Worm (Caenorhabditis elegans) whole organism, mixed stage, embryonic: ENCODE measurements around the gene F58H1.7.

ENCODE experiments used
- M03D4.4 ChIP-seq: sonication (generic microtip); optimal IDR thresholded peaks from 2 replicates; lab custom pipeline; 2017; ENCODE audit warnings: mild to moderate bottlenecking, missing genetic modification characterization, missing compliant biosample characterization
- bed-3 ChIP-seq: fragments of 200-800 bp; sonication (Bioruptor generic); optimal IDR thresholded peaks from 3 replicates; lab custom pipeline; 2018; ENCODE audit warnings: mild to moderate bottlenecking, missing genetic modification characterization, moderate library complexity, missing compliant biosample characterization
- blmp-1 ChIP-seq: fragments of 150-350 bp; optimal IDR thresholded peaks from 2 replicates; lab custom pipeline; 2014; ENCODE audit warnings: missing biosample characterization, missing genetic modification characterization
- ceh-39 ChIP-seq: fragments of 150-350 bp; optimal IDR thresholded peaks from 2 replicates; lab custom pipeline; 2014; ENCODE audit warnings: missing biosample characterization, missing genetic modification characterization
- ceh-43 ChIP-seq: fragments of 200-800 bp; sonication (Bioruptor generic); optimal IDR thresholded peaks from 2 replicates; lab custom pipeline; 2018; ENCODE audit warnings: mild to moderate bottlenecking, missing genetic modification characterization, moderate library complexity, missing compliant biosample characterization
- ceh-83 ChIP-seq: fragments of 200-800 bp; sonication (Bioruptor generic); optimal IDR thresholded peaks from 2 replicates; lab custom pipeline; 2018; ENCODE audit warnings: mild to moderate bottlenecking, missing genetic modification characterization, missing compliant biosample characterization
- ces-1 ChIP-seq: fragments of 150-350 bp; optimal IDR thresholded peaks from 2 replicates; lab custom pipeline; 2014; ENCODE audit warnings: missing biosample characterization, missing genetic modification reagents, missing genetic modification characterization
- cnd-1 ChIP-seq: fragments of 200-800 bp; sonication (Bioruptor generic); optimal IDR thresholded peaks from 2 replicates; lab custom pipeline; 2018; ENCODE audit warnings: mild to moderate bottlenecking, missing genetic modification characterization, missing compliant biosample characterization
- drap-1 ChIP-seq: fragments of 200-800 bp; sonication (Bioruptor generic); optimal IDR thresholded peaks from 3 replicates; lab custom pipeline; 2018; ENCODE audit warnings: mild to moderate bottlenecking, missing genetic modification characterization, missing compliant biosample characterization
- elt-1 ChIP-seq: sonication (generic microtip); optimal IDR thresholded peaks from 2 replicates; lab custom pipeline; 2017; ENCODE audit warnings: missing genetic modification characterization, mild to moderate bottlenecking, missing compliant biosample characterization, antibody characterized with exemption, moderate library complexity, borderline replicate concordance; ENCODE audit not compliant: insufficient read depth
- elt-3 ChIP-seq: fragments of 150-350 bp; optimal IDR thresholded peaks from 2 replicates; lab custom pipeline; 2014; ENCODE audit warnings: missing biosample characterization, missing genetic modification characterization
- flh-1 ChIP-seq: fragments of 200-800 bp; sonication (Bioruptor generic); optimal IDR thresholded peaks from 2 replicates; lab custom pipeline; 2018; ENCODE audit warnings: mild to moderate bottlenecking, missing genetic modification characterization, moderate library complexity, missing compliant biosample characterization
- ham-2 ChIP-seq: fragments of 200-800 bp; sonication (Bioruptor generic); optimal IDR thresholded peaks from 2 replicates; lab custom pipeline; 2018; ENCODE audit warnings: mild to moderate bottlenecking, missing genetic modification characterization, missing compliant biosample characterization
- hlh-1 ChIP-seq: fragments of 150-350 bp; optimal IDR thresholded peaks from 2 replicates; lab custom pipeline; 2014; ENCODE audit warnings: missing biosample characterization, missing genetic modification reagents, missing genetic modification characterization
- lin-13 ChIP-seq: fragments of 150-350 bp; optimal IDR thresholded peaks from 2 replicates; lab custom pipeline; 2014; ENCODE audit warnings: missing biosample characterization, missing genetic modification characterization
- lin-32 ChIP-seq: fragments of 200-800 bp; sonication (Bioruptor generic); optimal IDR thresholded peaks from 2 replicates; lab custom pipeline; 2018; ENCODE audit warnings: mild to moderate bottlenecking, missing genetic modification characterization, missing compliant biosample characterization
- lsy-2 ChIP-seq: fragments of 150-350 bp; optimal IDR thresholded peaks from 2 replicates; lab custom pipeline; 2014; ENCODE audit warnings: missing biosample characterization, missing genetic modification characterization
- mab-5 ChIP-seq: fragments of 150-350 bp; optimal IDR thresholded peaks from 2 replicates; lab custom pipeline; 2014; ENCODE audit warnings: missing biosample characterization, missing genetic modification characterization
- mep-1 ChIP-seq: fragments of 150-350 bp; optimal IDR thresholded peaks from 2 replicates; lab custom pipeline; 2017; ENCODE audit warnings: missing biosample characterization, missing genetic modification reagents, missing genetic modification characterization, inconsistent platforms
- mls-2 ChIP-seq: sonication (generic microtip); optimal IDR thresholded peaks from 2 replicates; lab custom pipeline; 2016; ENCODE audit warnings: mild to moderate bottlenecking, missing genetic modification characterization, moderate library complexity, missing compliant biosample characterization
- nhr-12 ChIP-seq: fragments of 150-350 bp; optimal IDR thresholded peaks from 2 replicates; lab custom pipeline; 2014; ENCODE audit warnings: missing biosample characterization, missing genetic modification characterization
- nhr-2 ChIP-seq: fragments of 150-350 bp; optimal IDR thresholded peaks from 2 replicates; lab custom pipeline; 2014; ENCODE audit warnings: missing biosample characterization, missing genetic modification characterization
- nhr-237 ChIP-seq: fragments of 150-350 bp; optimal IDR thresholded peaks from 2 replicates; lab custom pipeline; 2014; ENCODE audit warnings: missing biosample characterization, missing genetic modification characterization
- nhr-28 ChIP-seq: fragments of 150-350 bp; optimal IDR thresholded peaks from 2 replicates; lab custom pipeline; 2014; ENCODE audit warnings: missing biosample characterization, missing genetic modification characterization
- nhr-76 ChIP-seq: sonication (generic microtip); optimal IDR thresholded peaks from 2 replicates; lab custom pipeline; 2017; ENCODE audit warnings: missing biosample characterization, missing genetic modification characterization
- pha-4 ChIP-seq: fragments of 150-350 bp; optimal IDR thresholded peaks from 2 replicates; lab custom pipeline; 2018; ENCODE audit warnings: missing biosample characterization, missing genetic modification reagents, missing genetic modification characterization
- sem-2 ChIP-seq: fragments of 200-800 bp; sonication (Bioruptor generic); optimal IDR thresholded peaks from 2 replicates; lab custom pipeline; 2018; ENCODE audit warnings: mild to moderate bottlenecking, missing genetic modification characterization, missing compliant biosample characterization
- snpc-4 ChIP-seq: fragments of 150-350 bp; optimal IDR thresholded peaks from 2 replicates; lab custom pipeline; 2014; ENCODE audit warnings: missing biosample characterization, missing genetic modification characterization
- sptf-1 ChIP-seq: sonication (generic microtip); optimal IDR thresholded peaks from 2 replicates; lab custom pipeline; 2017; ENCODE audit warnings: mild to moderate bottlenecking, missing genetic modification characterization, moderate library complexity, missing compliant biosample characterization
- tbx-8 ChIP-seq: fragments of 200-800 bp; sonication (Bioruptor generic); optimal IDR thresholded peaks from 2 replicates; lab custom pipeline; 2018; ENCODE audit warnings: mild to moderate bottlenecking, missing genetic modification characterization, moderate library complexity, missing compliant biosample characterization
- unc-120 ChIP-seq: sonication (generic microtip); optimal IDR thresholded peaks from 2 replicates; lab custom pipeline; 2017; ENCODE audit warnings: missing genetic modification characterization, missing compliant biosample characterization; ENCODE audit not compliant: poor library complexity, severe bottlenecking
- unc-39 ChIP-seq: fragments of 150-350 bp; optimal IDR thresholded peaks from 2 replicates; lab custom pipeline; 2014; ENCODE audit warnings: missing biosample characterization, missing genetic modification characterization
- unc-62 ChIP-seq: fragments of 150-350 bp; optimal IDR thresholded peaks from 2 replicates; lab custom pipeline; 2014; ENCODE audit warnings: missing biosample characterization, missing genetic modification reagents, missing genetic modification characterization
- zip-8 ChIP-seq: fragments of 150-350 bp; optimal IDR thresholded peaks from 2 replicates; lab custom pipeline; 2014; ENCODE audit warnings: missing biosample characterization, missing genetic modification characterization
- ztf-11 ChIP-seq: fragments of 150-350 bp; optimal IDR thresholded peaks from 2 replicates; lab custom pipeline; 2014; ENCODE audit warnings: missing biosample characterization, missing genetic modification characterization

The F58H1.7 gene

ce11 chrV:12001747-12002456 lies 37.3 kb upstream of the F58H1.7 start, which contains the start of gene gcy-33:
gcy-33 (minus strand) TSS chrV:12001797.
- TF ChIP-seq nhr-76 (tag; lab: Kevin White, UChicago) (no peak), ceh-43 (peak; percentile 93), unc-39 (tag; lab: Kevin White, UChicago) (peak; percentile 55), elt-1 (peak; percentile 10), ceh-83 (peak; percentile 96), tbx-8 (GFP tag; lab: Kevin White, UChicago) (peak; percentile 87), sptf-1 (tag; lab: Kevin White, UChicago) (peak; percentile 98), nhr-12 (tag; lab: Kevin White, UChicago) (peak; percentile 83), lin-13 (peak; percentile 78), sem-2 (GFP tag; lab: Kevin White, UChicago) (peak; percentile 95), lsy-2 (tag; lab: Kevin White, UChicago) (peak; percentile 46), cnd-1 (tag; lab: Kevin White, UChicago) (peak; percentile 98), zip-8 (tag; lab: Kevin White, UChicago) (no peak), pha-4 (tag; lab: Kevin White, UChicago) (peak; percentile 74), lin-32 (GFP tag; lab: Kevin White, UChicago) (peak; percentile 95), flh-1 (GFP tag; lab: Kevin White, UChicago) (peak; percentile 85), mep-1 (tag; lab: Kevin White, UChicago) (peak; percentile 83), hlh-1 (peak; percentile 16), unc-120 (tag; lab: Kevin White, UChicago) (peak; percentile 90), blmp-1 (tag; lab: Kevin White, UChicago) (peak; percentile 62), drap-1 (GFP tag; lab: Kevin White, UChicago) (peak; percentile 98), ceh-39 (tag; lab: Kevin White, UChicago) (peak; percentile 64), mab-5 (tag; lab: Kevin White, UChicago) (no peak), mls-2 (peak; percentile 99), M03D4.4 (tag; lab: Kevin White, UChicago) (peak; percentile 97), snpc-4 (tag; lab: Kevin White, UChicago) (no peak), ham-2 (GFP tag; lab: Kevin White, UChicago) (peak; percentile 97), nhr-237 (tag; lab: Kevin White, UChicago) (peak; percentile 72), nhr-2 (tag; lab: Kevin White, UChicago) (no peak), bed-3 (GFP tag; lab: Kevin White, UChicago) (peak; percentile 87), ztf-11 (tag; lab: Kevin White, UChicago) (peak; percentile 64), elt-3 (tag; lab: Kevin White, UChicago) (peak; percentile 11), nhr-28 (peak; percentile 59), ces-1 (GFP tag; lab: Kevin White, UChicago) (peak; percentile 71), unc-62 (GFP tag; lab: Kevin White, UChicago) (peak; percentile 72)

- TF ChIP-seq ceh-83 (no peak), ceh-39 (tag; lab: Kevin White, UChicago) (no peak), M03D4.4 (tag; lab: Kevin White, UChicago) (no peak)
Measured at ce11 chrV:11997403-11997802, 32.8 kb upstream of the F58H1.7 start.

ce11 chrV:11995862-11996261 lies 31.2 kb upstream of the F58H1.7 start, which contains the start of gene C52E4.12:
C52E4.12 (plus strand) TSS chrV:11996162.
- TF ChIP-seq unc-39 (tag; lab: Kevin White, UChicago) (no peak), mep-1 (tag; lab: Kevin White, UChicago) (no peak), ceh-39 (tag; lab: Kevin White, UChicago) (no peak), M03D4.4 (tag; lab: Kevin White, UChicago) (no peak), elt-1 (no peak), nhr-12 (tag; lab: Kevin White, UChicago) (no peak), flh-1 (GFP tag; lab: Kevin White, UChicago) (no peak), lin-32 (GFP tag; lab: Kevin White, UChicago) (no peak), elt-3 (tag; lab: Kevin White, UChicago) (no peak)
